Worm (Caenorhabditis elegans): Measurements from ENCODE around the gene K01A6.8.
A peak's percentile ranks its signal among the peaks of the same experiment; 100 is the strongest.

K01A6.8 gene

DNA sequence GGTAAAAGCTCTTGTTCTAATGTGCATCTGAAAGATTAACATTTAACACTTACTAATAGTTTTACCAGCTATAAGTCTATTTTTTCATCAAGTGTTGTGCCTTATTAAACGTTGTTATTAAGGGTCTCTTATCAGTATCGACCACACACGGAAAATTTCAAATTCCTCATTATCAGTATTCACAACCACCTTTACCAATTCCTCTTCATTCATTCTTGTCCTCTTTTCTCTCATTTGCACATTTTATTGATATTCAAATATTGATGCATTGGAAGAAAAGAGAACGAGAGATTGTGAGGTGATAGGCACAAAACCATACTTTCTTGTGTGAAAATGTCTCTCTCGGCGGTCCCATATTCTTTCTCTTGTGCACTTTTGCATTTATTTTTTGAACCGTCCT is 15.3 kb downstream of the K01A6.8 start:
- TF ChIP-seq tbx-37 (GFP tag; conservative IDR thresholded peaks at IDR 0.05) (no peak), tra-4 (tag; optimal IDR thresholded peaks at IDR 0.05) (no peak)

DNA sequence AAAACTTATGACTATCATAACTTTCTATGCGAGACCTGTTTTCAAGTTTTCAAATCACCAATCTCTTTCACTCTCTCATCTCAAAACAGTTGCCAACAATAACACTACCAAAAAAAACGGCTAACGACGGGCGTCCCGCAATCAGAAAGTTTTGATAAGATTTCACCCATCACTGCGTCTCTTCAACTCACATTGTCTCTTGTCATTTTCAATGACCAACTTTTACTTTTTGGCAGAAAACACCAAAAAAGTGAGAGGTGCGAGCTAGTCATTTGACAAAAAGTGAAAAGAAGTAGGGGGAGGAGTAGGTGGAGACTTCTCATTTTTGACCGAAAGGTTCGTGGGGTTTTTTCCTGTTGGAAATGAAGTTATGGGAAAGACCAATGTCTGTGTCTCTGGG is 18.5 kb downstream of the K01A6.8 start:
- no peak for TF ChIP-seq hmg-4 (GFP tag; optimal IDR thresholded peaks at IDR 0.05)
- TF ChIP-seq ceh-13 (GFP tag; optimal IDR thresholded peaks at IDR 0.05): no peak
- TF ChIP-seq scrt-1 (GFP tag; IDR thresholded peaks at IDR 0.05): no peak
- no peak for TF ChIP-seq pes-1 (GFP tag; IDR thresholded peaks at IDR 0.05)
- TF ChIP-seq ama-1 (optimal IDR thresholded peaks at IDR 0.05): no peak
- no peak for TF ChIP-seq B0310.2 (tag; optimal IDR thresholded peaks at IDR 0.05)
- no peak for TF ChIP-seq tbx-11 (GFP tag; IDR thresholded peaks at IDR 0.05)
- no peak for TF ChIP-seq tra-4 (tag; optimal IDR thresholded peaks at IDR 0.05)
- TF ChIP-seq flt-1 (GFP tag; IDR thresholded peaks at IDR 0.05): no peak
- no peak for TF ChIP-seq hmbx-1 (tag; optimal IDR thresholded peaks at IDR 0.05)
- TF ChIP-seq hnd-1 (tag; optimal IDR thresholded peaks at IDR 0.05): no peak
- no peak for TF ChIP-seq ceh-36 (tag; optimal IDR thresholded peaks at IDR 0.05)
- TF ChIP-seq F13C5.2 (tag; optimal IDR thresholded peaks at IDR 0.05): no peak
- no peak for TF ChIP-seq aly-1 (tag; optimal IDR thresholded peaks at IDR 0.05)

DNA sequence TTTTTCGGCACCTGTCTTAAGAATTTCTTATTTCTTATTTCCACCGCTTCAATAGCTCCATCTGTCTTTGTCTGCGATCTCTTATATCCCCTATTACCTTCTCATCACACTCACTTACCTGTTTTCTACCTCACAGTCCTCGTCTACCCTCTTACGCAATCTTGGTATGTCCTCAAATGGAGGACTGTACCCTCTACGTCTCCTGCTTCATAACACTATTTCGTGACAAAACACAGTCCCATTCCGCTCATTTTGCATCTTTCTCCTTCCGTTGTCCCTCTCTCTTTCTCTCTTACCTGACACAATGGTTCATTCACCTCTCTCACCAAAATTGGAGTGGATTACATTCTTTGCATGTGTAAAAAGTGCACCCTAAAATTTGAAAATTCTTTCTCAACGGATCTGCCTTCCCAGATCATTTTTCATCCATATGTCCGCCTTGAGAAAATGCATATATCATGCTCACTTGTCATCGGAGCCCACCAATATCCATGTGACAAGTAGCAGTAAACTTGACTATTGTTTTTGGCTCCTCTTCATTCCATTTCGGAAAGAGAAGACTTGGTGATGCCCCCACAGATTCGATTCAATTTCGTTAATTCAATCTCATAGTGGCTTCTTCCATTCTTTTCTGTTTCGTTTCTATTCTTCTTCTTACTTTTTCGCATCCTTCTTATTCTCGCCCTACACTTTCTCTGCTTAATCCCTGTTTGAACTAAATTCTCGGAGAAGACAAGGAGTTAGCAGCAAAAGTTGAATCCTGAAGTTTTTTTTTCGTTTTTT is 19.9 kb downstream of the K01A6.8 start:
- TF ChIP-seq ets-7 (tag; optimal IDR thresholded peaks at IDR 0.05) (peak; percentile 31), flt-1 (GFP tag; IDR thresholded peaks at IDR 0.05) (no peak), hmbx-1 (tag; optimal IDR thresholded peaks at IDR 0.05) (no peak), aly-1 (tag; optimal IDR thresholded peaks at IDR 0.05) (peak; percentile 52), B0310.2 (tag; optimal IDR thresholded peaks at IDR 0.05) (peak; percentile 82), ama-1 (optimal IDR thresholded peaks at IDR 0.05) (no peak), hmg-4 (GFP tag; optimal IDR thresholded peaks at IDR 0.05) (peak; percentile 13), scrt-1 (GFP tag; IDR thresholded peaks at IDR 0.05) (no peak), F13C5.2 (tag; optimal IDR thresholded peaks at IDR 0.05) (no peak)

DNA sequence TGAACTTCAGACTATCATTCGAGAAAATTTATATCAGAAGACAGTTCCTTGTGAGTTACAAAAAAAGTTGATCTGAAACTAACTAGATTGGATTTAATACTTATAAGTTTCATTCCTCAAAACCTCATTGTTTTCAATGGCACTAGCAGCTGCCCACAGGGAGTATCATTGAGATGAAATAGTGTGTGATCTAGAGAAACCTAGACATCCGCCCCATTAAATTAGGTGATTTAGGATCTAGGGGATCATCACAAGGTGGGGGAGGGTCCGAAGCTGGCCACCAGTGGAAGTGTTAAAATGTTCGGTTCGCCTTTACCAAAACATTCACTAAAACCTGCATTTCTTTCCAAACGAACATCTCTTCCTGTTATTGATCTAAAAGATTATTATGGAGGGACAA is 20.8 kb downstream of the K01A6.8 start:
- TF ChIP-seq scrt-1 (GFP tag; IDR thresholded peaks at IDR 0.05) (no peak), ets-7 (tag; optimal IDR thresholded peaks at IDR 0.05) (no peak), tbx-11 (GFP tag; IDR thresholded peaks at IDR 0.05) (no peak), flt-1 (GFP tag; IDR thresholded peaks at IDR 0.05) (no peak), ceh-13 (GFP tag; optimal IDR thresholded peaks at IDR 0.05) (no peak), hmbx-1 (tag; optimal IDR thresholded peaks at IDR 0.05) (no peak)

DNA sequence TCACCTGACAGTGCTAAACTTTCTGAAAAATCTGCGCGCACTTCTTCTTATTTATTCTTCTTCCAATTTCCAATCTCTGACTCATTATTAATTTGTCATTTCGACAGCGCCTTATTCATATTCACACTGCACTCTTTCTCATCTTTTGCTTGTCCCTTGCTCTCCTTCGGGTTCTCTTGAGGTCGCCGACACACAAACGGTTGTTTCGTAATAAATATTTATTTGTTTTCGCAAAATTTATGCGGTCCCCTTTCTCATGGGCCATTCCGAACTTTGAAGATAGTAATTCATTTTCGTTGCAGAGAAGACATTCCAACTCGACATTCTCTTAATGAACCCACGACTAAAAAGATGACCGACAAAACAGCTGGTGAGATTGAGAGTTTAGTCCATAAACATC is 22.4 kb downstream of the K01A6.8 start, which contains the start of gene magi-1:
Gene magi-1 (plus strand): TSS at position 301 of the 400 bp plus-strand sequence.
- no peak for TF ChIP-seq tbx-11 (GFP tag; IDR thresholded peaks at IDR 0.05)
- no peak for TF ChIP-seq hmg-4 (GFP tag; optimal IDR thresholded peaks at IDR 0.05)
- TF ChIP-seq B0310.2 (tag; optimal IDR thresholded peaks at IDR 0.05): no peak
- no peak for TF ChIP-seq ceh-36 (tag; optimal IDR thresholded peaks at IDR 0.05)
- TF ChIP-seq hnd-1 (tag; optimal IDR thresholded peaks at IDR 0.05): no peak
- TF ChIP-seq aly-1 (tag; optimal IDR thresholded peaks at IDR 0.05): no peak

DNA sequence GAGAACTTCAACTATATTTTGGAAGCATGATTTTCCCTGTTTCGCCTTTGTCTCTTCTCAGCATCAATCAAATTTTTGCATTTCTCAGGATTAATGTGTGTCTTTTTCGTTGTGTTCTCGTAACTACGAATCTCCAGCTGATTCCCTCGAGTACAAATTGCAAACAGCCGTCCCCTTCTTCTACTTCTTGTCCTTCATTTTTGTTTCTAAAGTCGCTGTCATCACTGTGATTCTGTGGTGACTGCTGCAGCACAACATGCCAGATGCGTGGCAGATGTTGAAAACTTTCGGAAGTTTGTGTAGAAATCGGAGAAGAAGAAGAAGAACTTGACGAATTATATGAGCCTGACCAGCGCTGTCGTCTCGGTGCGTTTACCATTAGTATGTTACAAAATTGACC is 23.9 kb downstream of the K01A6.8 start:
- TF ChIP-seq ceh-13 (GFP tag; optimal IDR thresholded peaks at IDR 0.05) (no peak), aly-1 (tag; optimal IDR thresholded peaks at IDR 0.05) (no peak), ama-1 (optimal IDR thresholded peaks at IDR 0.05) (no peak), F13C5.2 (tag; optimal IDR thresholded peaks at IDR 0.05) (no peak), sea-1 (GFP tag; conservative IDR thresholded peaks at IDR 0.05) (no peak), flt-1 (GFP tag; IDR thresholded peaks at IDR 0.05) (no peak), B0310.2 (tag; optimal IDR thresholded peaks at IDR 0.05) (no peak), ets-7 (tag; optimal IDR thresholded peaks at IDR 0.05) (no peak), ceh-36 (tag; optimal IDR thresholded peaks at IDR 0.05) (no peak), tbx-11 (GFP tag; IDR thresholded peaks at IDR 0.05) (no peak)

DNA sequence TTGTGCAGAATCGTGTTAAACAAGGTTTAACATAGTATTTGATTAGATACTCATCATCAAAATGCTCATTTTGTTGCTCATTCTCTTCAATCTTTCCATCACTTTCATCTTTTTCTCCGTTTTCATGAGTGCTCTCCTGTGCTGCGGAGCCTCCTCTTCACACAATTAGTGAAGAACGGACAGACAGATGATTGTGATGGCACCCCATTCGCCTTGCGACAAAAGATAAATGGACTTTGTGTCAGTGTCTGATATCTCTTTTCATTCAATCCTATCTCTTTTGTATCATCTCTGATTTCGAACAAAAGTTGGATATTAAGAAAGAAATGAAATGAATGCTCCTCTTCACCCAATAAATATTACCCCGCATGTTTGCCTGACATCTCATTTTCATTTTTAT is 26.8 kb downstream of the K01A6.8 start:
- no peak for TF ChIP-seq hmg-4 (GFP tag; optimal IDR thresholded peaks at IDR 0.05)
- TF ChIP-seq hnd-1 (tag; optimal IDR thresholded peaks at IDR 0.05): no peak
- TF ChIP-seq scrt-1 (GFP tag; IDR thresholded peaks at IDR 0.05): no peak
- TF ChIP-seq F13C5.2 (tag; optimal IDR thresholded peaks at IDR 0.05): no peak
- TF ChIP-seq tbx-11 (GFP tag; IDR thresholded peaks at IDR 0.05): no peak

DNA sequence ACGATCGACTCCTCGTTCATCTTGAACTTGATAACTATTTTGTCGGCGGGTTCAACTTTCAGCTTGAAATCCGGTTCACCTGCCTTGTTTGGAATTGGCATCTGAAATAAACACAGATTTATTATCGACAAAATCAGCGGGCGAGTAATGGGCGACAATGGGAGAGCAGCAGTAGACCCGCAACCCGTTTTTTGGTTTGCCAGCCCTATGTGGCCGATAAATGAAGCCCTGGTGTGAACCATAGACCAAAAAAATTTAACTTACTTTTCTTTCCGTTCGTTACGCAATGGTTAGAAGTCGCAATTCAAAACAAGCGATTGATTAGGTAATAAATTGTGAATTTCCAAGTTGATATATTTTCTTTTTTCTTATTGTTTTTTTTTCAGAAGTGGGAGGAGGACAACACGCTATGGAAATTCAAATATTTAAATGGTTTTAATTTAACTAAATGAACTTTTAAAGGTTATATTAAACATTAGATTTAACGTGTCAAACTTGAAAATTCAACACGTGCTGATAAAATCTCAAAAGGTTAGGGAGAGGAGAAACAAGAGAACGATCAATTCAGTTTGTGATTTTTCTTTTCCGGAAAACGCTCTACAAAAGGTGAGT is 33.4 kb downstream of the K01A6.8 start, which contains the start of the genes T22B3.3 and alg-3:
Gene T22B3.3 (minus strand): TSS at position 101 of the 612 bp plus-strand sequence.
Gene alg-3 (plus strand): TSS at position 562 of the 612 bp plus-strand sequence.
- TF ChIP-seq pes-1 (GFP tag; IDR thresholded peaks at IDR 0.05) (no peak), tra-4 (tag; optimal IDR thresholded peaks at IDR 0.05) (no peak), B0310.2 (tag; optimal IDR thresholded peaks at IDR 0.05) (no peak), hmg-4 (GFP tag; optimal IDR thresholded peaks at IDR 0.05) (no peak), ama-1 (optimal IDR thresholded peaks at IDR 0.05) (no peak), flt-1 (GFP tag; IDR thresholded peaks at IDR 0.05) (no peak), tbx-11 (GFP tag; IDR thresholded peaks at IDR 0.05) (no peak), F13C5.2 (tag; optimal IDR thresholded peaks at IDR 0.05) (no peak), aly-1 (tag; optimal IDR thresholded peaks at IDR 0.05) (no peak), tbx-37 (GFP tag; conservative IDR thresholded peaks at IDR 0.05) (no peak), ceh-13 (GFP tag; optimal IDR thresholded peaks at IDR 0.05) (no peak), hmbx-1 (tag; optimal IDR thresholded peaks at IDR 0.05) (no peak), ets-7 (tag; optimal IDR thresholded peaks at IDR 0.05) (no peak), sea-1 (GFP tag; conservative IDR thresholded peaks at IDR 0.05) (no peak)
